Fruit fly (Drosophila melanogaster): ENCODE data around the gene ouib.

Gene ouib

dm6 chr3R:8748776-8749126, 23.5 kb downstream of the ouib start:
- TF ChIP-seq psq (optimal IDR thresholded peaks at IDR 0.05) (no peak), EcR (GFP tag; optimal IDR thresholded peaks at IDR 0.05) (no peak), CG8478 (optimal IDR thresholded peaks at IDR 0.05) (no peak), Dll (optimal IDR thresholded peaks at IDR 0.05) (no peak), pan (optimal IDR thresholded peaks at IDR 0.05) (no peak), usp (GFP tag; optimal IDR thresholded peaks at IDR 0.05) (no peak)

- TF ChIP-seq psq (optimal IDR thresholded peaks at IDR 0.05) (no peak), usp (GFP tag; optimal IDR thresholded peaks at IDR 0.05) (no peak)
These were observed 42.7 kb downstream of the ouib start, which contains the start of the genes CG34135 and CG11768 for dm6 chr3R:8767998-8768397. CG34135 (minus strand) TSS chr3R:8768191. CG11768 (minus strand) TSS chr3R:8768200.

- TF ChIP-seq psq (optimal IDR thresholded peaks at IDR 0.05) (no peak), usp (GFP tag; optimal IDR thresholded peaks at IDR 0.05) (no peak), Dll (optimal IDR thresholded peaks at IDR 0.05) (no peak), EcR (GFP tag; optimal IDR thresholded peaks at IDR 0.05) (no peak), CG8478 (optimal IDR thresholded peaks at IDR 0.05) (no peak), pan (optimal IDR thresholded peaks at IDR 0.05) (no peak)
These were observed 43.8 kb downstream of the ouib start, which contains the start of gene CG8236 for dm6 chr3R:8769094-8769493. CG8236 (plus strand) TSS chr3R:8769394.

- TF ChIP-seq CG8478 (optimal IDR thresholded peaks at IDR 0.05) (no peak), EcR (GFP tag; optimal IDR thresholded peaks at IDR 0.05) (no peak), Dll (optimal IDR thresholded peaks at IDR 0.05) (no peak), pan (optimal IDR thresholded peaks at IDR 0.05) (no peak), psq (optimal IDR thresholded peaks at IDR 0.05) (no peak), usp (GFP tag; optimal IDR thresholded peaks at IDR 0.05) (no peak)
These were observed 47.3 kb downstream of the ouib start, which contains the start of gene CG13318 for dm6 chr3R:8772591-8772990. CG13318 (minus strand) TSS chr3R:8772691.

- TF ChIP-seq pan (optimal IDR thresholded peaks at IDR 0.05) = no peak
- TF ChIP-seq usp (GFP tag; optimal IDR thresholded peaks at IDR 0.05) = no peak
- TF ChIP-seq psq (optimal IDR thresholded peaks at IDR 0.05) = no peak
- TF ChIP-seq CG8478 (optimal IDR thresholded peaks at IDR 0.05) = no peak
These were observed 47.9 kb downstream of the ouib start, which contains the start of gene CG34301 for dm6 chr3R:8773135-8773534. CG34301 (plus strand) TSS chr3R:8773435.

Measured in whole organism.